Worm (Caenorhabditis elegans): Measurements from ENCODE around the gene ncx-5.

DNA sequence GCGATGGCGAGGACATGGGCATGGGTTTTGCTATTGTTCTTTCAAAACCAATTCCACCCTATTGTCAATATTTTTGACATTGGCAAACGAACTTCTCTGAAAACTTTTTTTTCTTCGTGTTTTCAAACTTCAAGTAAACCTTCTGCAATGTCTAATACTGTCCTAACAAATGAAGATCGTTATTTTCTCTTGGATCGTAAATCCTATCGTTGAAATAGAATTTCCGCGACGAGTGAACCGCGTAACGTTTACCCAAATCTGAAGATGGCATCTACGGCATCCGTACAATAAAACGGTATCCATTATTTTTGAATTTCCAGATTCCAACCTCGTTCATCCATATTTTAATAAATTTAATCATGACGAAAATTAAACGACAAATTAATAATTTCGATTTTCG, 15.7 kb upstream of the ncx-5 start, which contains the start of gene C35A5.5:
- TF ChIP-seq nhr-12 (tag; optimal IDR thresholded peaks at IDR 0.05) (no peak), drap-1 (GFP tag; optimal IDR thresholded peaks at IDR 0.05) (no peak), ham-2 (GFP tag; optimal IDR thresholded peaks at IDR 0.05) (no peak), ces-1 (GFP tag; optimal IDR thresholded peaks at IDR 0.05) (no peak), nhr-28 (tag; optimal IDR thresholded peaks at IDR 0.05) (no peak), ztf-11 (tag; optimal IDR thresholded peaks at IDR 0.05) (no peak)

Measured in whole organism, mixed stage, embryonic.